Worm (Caenorhabditis elegans) whole organism, mixed stage, embryonic: ENCODE data around the gene R10E8.1.

ENCODE experiments used
- M03D4.4 ChIP-seq: sonication (generic microtip); optimal IDR thresholded peaks from 2 replicates; lab custom pipeline; 2017; ENCODE audit warnings: mild to moderate bottlenecking, missing genetic modification characterization, missing compliant biosample characterization
- bed-3 ChIP-seq: fragments of 200-800 bp; sonication (Bioruptor generic); optimal IDR thresholded peaks from 3 replicates; lab custom pipeline; 2018; ENCODE audit warnings: mild to moderate bottlenecking, missing genetic modification characterization, moderate library complexity, missing compliant biosample characterization
- blmp-1 ChIP-seq: fragments of 150-350 bp; optimal IDR thresholded peaks from 2 replicates; lab custom pipeline; 2014; ENCODE audit warnings: missing biosample characterization, missing genetic modification characterization
- ceh-39 ChIP-seq: fragments of 150-350 bp; optimal IDR thresholded peaks from 2 replicates; lab custom pipeline; 2014; ENCODE audit warnings: missing biosample characterization, missing genetic modification characterization
- ceh-43 ChIP-seq: fragments of 200-800 bp; sonication (Bioruptor generic); optimal IDR thresholded peaks from 2 replicates; lab custom pipeline; 2018; ENCODE audit warnings: mild to moderate bottlenecking, missing genetic modification characterization, moderate library complexity, missing compliant biosample characterization
- ceh-83 ChIP-seq: fragments of 200-800 bp; sonication (Bioruptor generic); optimal IDR thresholded peaks from 2 replicates; lab custom pipeline; 2018; ENCODE audit warnings: mild to moderate bottlenecking, missing genetic modification characterization, missing compliant biosample characterization
- ces-1 ChIP-seq: fragments of 150-350 bp; optimal IDR thresholded peaks from 2 replicates; lab custom pipeline; 2014; ENCODE audit warnings: missing biosample characterization, missing genetic modification reagents, missing genetic modification characterization
- cnd-1 ChIP-seq: fragments of 200-800 bp; sonication (Bioruptor generic); optimal IDR thresholded peaks from 2 replicates; lab custom pipeline; 2018; ENCODE audit warnings: mild to moderate bottlenecking, missing genetic modification characterization, missing compliant biosample characterization
- drap-1 ChIP-seq: fragments of 200-800 bp; sonication (Bioruptor generic); optimal IDR thresholded peaks from 3 replicates; lab custom pipeline; 2018; ENCODE audit warnings: mild to moderate bottlenecking, missing genetic modification characterization, missing compliant biosample characterization
- elt-1 ChIP-seq: sonication (generic microtip); optimal IDR thresholded peaks from 2 replicates; lab custom pipeline; 2017; ENCODE audit warnings: missing genetic modification characterization, mild to moderate bottlenecking, missing compliant biosample characterization, antibody characterized with exemption, moderate library complexity, borderline replicate concordance; ENCODE audit not compliant: insufficient read depth
- flh-1 ChIP-seq: fragments of 200-800 bp; sonication (Bioruptor generic); optimal IDR thresholded peaks from 2 replicates; lab custom pipeline; 2018; ENCODE audit warnings: mild to moderate bottlenecking, missing genetic modification characterization, moderate library complexity, missing compliant biosample characterization
- ham-2 ChIP-seq: fragments of 200-800 bp; sonication (Bioruptor generic); optimal IDR thresholded peaks from 2 replicates; lab custom pipeline; 2018; ENCODE audit warnings: mild to moderate bottlenecking, missing genetic modification characterization, missing compliant biosample characterization
- hlh-1 ChIP-seq: fragments of 150-350 bp; optimal IDR thresholded peaks from 2 replicates; lab custom pipeline; 2014; ENCODE audit warnings: missing biosample characterization, missing genetic modification reagents, missing genetic modification characterization
- lin-13 ChIP-seq: fragments of 150-350 bp; optimal IDR thresholded peaks from 2 replicates; lab custom pipeline; 2014; ENCODE audit warnings: missing biosample characterization, missing genetic modification characterization
- lin-32 ChIP-seq: fragments of 200-800 bp; sonication (Bioruptor generic); optimal IDR thresholded peaks from 2 replicates; lab custom pipeline; 2018; ENCODE audit warnings: mild to moderate bottlenecking, missing genetic modification characterization, missing compliant biosample characterization
- lsy-2 ChIP-seq: fragments of 150-350 bp; optimal IDR thresholded peaks from 2 replicates; lab custom pipeline; 2014; ENCODE audit warnings: missing biosample characterization, missing genetic modification characterization
- mab-5 ChIP-seq: fragments of 150-350 bp; optimal IDR thresholded peaks from 2 replicates; lab custom pipeline; 2014; ENCODE audit warnings: missing biosample characterization, missing genetic modification characterization
- mep-1 ChIP-seq: fragments of 150-350 bp; optimal IDR thresholded peaks from 2 replicates; lab custom pipeline; 2017; ENCODE audit warnings: missing biosample characterization, missing genetic modification reagents, missing genetic modification characterization, inconsistent platforms
- mls-2 ChIP-seq: sonication (generic microtip); optimal IDR thresholded peaks from 2 replicates; lab custom pipeline; 2016; ENCODE audit warnings: mild to moderate bottlenecking, missing genetic modification characterization, moderate library complexity, missing compliant biosample characterization
- nhr-12 ChIP-seq: fragments of 150-350 bp; optimal IDR thresholded peaks from 2 replicates; lab custom pipeline; 2014; ENCODE audit warnings: missing biosample characterization, missing genetic modification characterization
- nhr-2 ChIP-seq: fragments of 150-350 bp; optimal IDR thresholded peaks from 2 replicates; lab custom pipeline; 2014; ENCODE audit warnings: missing biosample characterization, missing genetic modification characterization
- nhr-237 ChIP-seq: fragments of 150-350 bp; optimal IDR thresholded peaks from 2 replicates; lab custom pipeline; 2014; ENCODE audit warnings: missing biosample characterization, missing genetic modification characterization
- nhr-28 ChIP-seq: fragments of 150-350 bp; optimal IDR thresholded peaks from 2 replicates; lab custom pipeline; 2014; ENCODE audit warnings: missing biosample characterization, missing genetic modification characterization
- nhr-76 ChIP-seq: sonication (generic microtip); optimal IDR thresholded peaks from 2 replicates; lab custom pipeline; 2017; ENCODE audit warnings: missing biosample characterization, missing genetic modification characterization
- sem-2 ChIP-seq: fragments of 200-800 bp; sonication (Bioruptor generic); optimal IDR thresholded peaks from 2 replicates; lab custom pipeline; 2018; ENCODE audit warnings: mild to moderate bottlenecking, missing genetic modification characterization, missing compliant biosample characterization
- snpc-4 ChIP-seq: fragments of 150-350 bp; optimal IDR thresholded peaks from 2 replicates; lab custom pipeline; 2014; ENCODE audit warnings: missing biosample characterization, missing genetic modification characterization
- sptf-1 ChIP-seq: sonication (generic microtip); optimal IDR thresholded peaks from 2 replicates; lab custom pipeline; 2017; ENCODE audit warnings: mild to moderate bottlenecking, missing genetic modification characterization, moderate library complexity, missing compliant biosample characterization
- tbx-8 ChIP-seq: fragments of 200-800 bp; sonication (Bioruptor generic); optimal IDR thresholded peaks from 2 replicates; lab custom pipeline; 2018; ENCODE audit warnings: mild to moderate bottlenecking, missing genetic modification characterization, moderate library complexity, missing compliant biosample characterization
- unc-120 ChIP-seq: sonication (generic microtip); optimal IDR thresholded peaks from 2 replicates; lab custom pipeline; 2017; ENCODE audit warnings: missing genetic modification characterization, missing compliant biosample characterization; ENCODE audit not compliant: poor library complexity, severe bottlenecking
- unc-39 ChIP-seq: fragments of 150-350 bp; optimal IDR thresholded peaks from 2 replicates; lab custom pipeline; 2014; ENCODE audit warnings: missing biosample characterization, missing genetic modification characterization
- unc-62 ChIP-seq: fragments of 150-350 bp; optimal IDR thresholded peaks from 2 replicates; lab custom pipeline; 2014; ENCODE audit warnings: missing biosample characterization, missing genetic modification reagents, missing genetic modification characterization
- zip-8 ChIP-seq: fragments of 150-350 bp; optimal IDR thresholded peaks from 2 replicates; lab custom pipeline; 2014; ENCODE audit warnings: missing biosample characterization, missing genetic modification characterization
- ztf-11 ChIP-seq: fragments of 150-350 bp; optimal IDR thresholded peaks from 2 replicates; lab custom pipeline; 2014; ENCODE audit warnings: missing biosample characterization, missing genetic modification characterization

R10E8.1 gene

DNA sequence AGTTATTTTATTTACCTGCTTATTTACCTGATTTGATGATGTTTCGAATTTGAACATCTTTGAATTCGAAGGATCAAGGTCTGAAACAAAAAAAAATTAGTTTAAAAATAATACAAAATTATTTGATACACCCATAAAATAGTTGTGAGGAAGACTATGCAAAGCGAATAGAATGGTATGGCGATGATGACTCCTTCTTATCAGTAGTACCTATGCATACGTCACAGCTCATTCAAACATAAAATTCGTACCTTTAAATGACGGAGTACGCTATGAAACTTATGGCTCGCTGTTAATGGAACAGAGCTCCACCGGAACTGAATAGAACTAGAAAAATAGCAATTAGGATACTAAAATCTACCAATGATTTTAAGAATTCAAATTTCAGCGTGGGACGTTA is at the start of gene R10E8.1:
Gene R10E8.1 (minus strand): TSS at position 178 of the 400 bp plus-strand sequence.
- TF ChIP-seq mls-2 (tag; lab: Kevin White, UChicago) (no peak), lsy-2 (tag; lab: Kevin White, UChicago) (no peak), bed-3 (GFP tag; lab: Kevin White, UChicago) (no peak), unc-62 (GFP tag; lab: Kevin White, UChicago) (no peak), sem-2 (GFP tag; lab: Kevin White, UChicago) (no peak), drap-1 (no peak), flh-1 (GFP tag; lab: Kevin White, UChicago) (no peak), cnd-1 (tag; lab: Kevin White, UChicago) (no peak), ceh-43 (no peak), mab-5 (tag; lab: Kevin White, UChicago) (no peak), lin-32 (GFP tag; lab: Kevin White, UChicago) (no peak), ceh-83 (no peak), sptf-1 (tag; lab: Kevin White, UChicago) (no peak), tbx-8 (GFP tag; lab: Kevin White, UChicago) (no peak), ceh-39 (tag; lab: Kevin White, UChicago) (no peak), ztf-11 (tag; lab: Kevin White, UChicago) (no peak), nhr-76 (tag; lab: Kevin White, UChicago) (no peak), M03D4.4 (tag; lab: Kevin White, UChicago) (no peak), unc-39 (no peak), nhr-12 (tag; lab: Kevin White, UChicago) (no peak)

DNA sequence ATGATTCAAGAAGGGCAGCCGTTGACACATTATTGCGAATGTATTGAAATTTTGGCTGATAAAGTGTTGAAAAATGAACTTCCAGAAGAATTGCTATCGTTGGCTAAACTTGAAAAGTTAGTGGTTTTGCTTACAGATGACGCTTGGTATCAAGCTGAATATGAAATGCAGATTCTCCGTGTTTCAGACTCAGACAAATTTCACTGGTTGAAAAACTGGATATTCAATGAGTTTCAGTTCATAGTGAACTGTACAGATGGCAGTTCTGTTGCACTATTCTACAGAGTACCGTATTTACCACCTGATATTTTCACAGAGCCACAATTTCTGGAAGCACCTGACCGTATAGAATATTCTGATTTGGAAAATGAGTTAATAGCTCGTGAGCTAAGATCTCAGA is 47.1 kb upstream of the R10E8.1 start:
- TF ChIP-seq sptf-1 (tag; lab: Kevin White, UChicago) (no peak), nhr-237 (tag; lab: Kevin White, UChicago) (no peak), unc-39 (no peak), elt-1 (tag; lab: Kevin White, UChicago) (no peak), ceh-83 (no peak), lin-13 (no peak), tbx-8 (GFP tag; lab: Kevin White, UChicago) (no peak)
- TF ChIP-seq, all 35 proteins: peak for 0

DNA sequence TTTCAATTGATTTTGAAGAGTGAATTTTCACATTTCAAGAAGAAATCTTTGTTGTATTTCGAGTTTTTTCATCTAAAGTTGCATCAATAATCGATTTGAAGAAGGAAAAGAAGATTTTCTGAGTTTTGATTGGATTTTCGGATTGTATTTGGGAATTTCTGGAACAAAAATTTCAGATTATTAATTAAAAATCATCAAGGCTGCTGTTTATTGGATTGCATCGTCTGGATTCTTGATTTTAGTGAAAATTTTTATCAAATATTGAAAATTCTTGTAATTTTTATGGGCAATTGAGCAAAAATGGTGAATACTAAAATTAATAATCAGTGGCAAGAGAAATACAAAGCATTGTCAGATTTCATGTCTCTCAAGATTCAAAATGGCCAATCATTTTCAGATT is 46.3 kb upstream of the R10E8.1 start, which contains the start of gene Y51A2A.5:
Gene Y51A2A.5 (plus strand): TSS at position 301 of the 400 bp plus-strand sequence.
- TF ChIP-seq ham-2 (GFP tag; lab: Kevin White, UChicago): no peak
- TF ChIP-seq mls-2 (tag; lab: Kevin White, UChicago): no peak
- no peak for TF ChIP-seq zip-8
- TF ChIP-seq elt-1 (tag; lab: Kevin White, UChicago): no peak
- no peak for TF ChIP-seq sptf-1 (tag; lab: Kevin White, UChicago)
- no peak for TF ChIP-seq flh-1 (GFP tag; lab: Kevin White, UChicago)
- no peak for TF ChIP-seq nhr-12 (tag; lab: Kevin White, UChicago)
- TF ChIP-seq ceh-43: no peak
- no peak for TF ChIP-seq lin-13
- TF ChIP-seq unc-62 (GFP tag; lab: Kevin White, UChicago): no peak
- no peak for TF ChIP-seq M03D4.4 (tag; lab: Kevin White, UChicago)
- no peak for TF ChIP-seq nhr-28 (tag; lab: Kevin White, UChicago)
- TF ChIP-seq bed-3 (GFP tag; lab: Kevin White, UChicago): no peak
- TF ChIP-seq blmp-1 (tag; lab: Kevin White, UChicago): no peak
- TF ChIP-seq nhr-76 (tag; lab: Kevin White, UChicago): no peak
- no peak for TF ChIP-seq nhr-237 (tag; lab: Kevin White, UChicago)

DNA sequence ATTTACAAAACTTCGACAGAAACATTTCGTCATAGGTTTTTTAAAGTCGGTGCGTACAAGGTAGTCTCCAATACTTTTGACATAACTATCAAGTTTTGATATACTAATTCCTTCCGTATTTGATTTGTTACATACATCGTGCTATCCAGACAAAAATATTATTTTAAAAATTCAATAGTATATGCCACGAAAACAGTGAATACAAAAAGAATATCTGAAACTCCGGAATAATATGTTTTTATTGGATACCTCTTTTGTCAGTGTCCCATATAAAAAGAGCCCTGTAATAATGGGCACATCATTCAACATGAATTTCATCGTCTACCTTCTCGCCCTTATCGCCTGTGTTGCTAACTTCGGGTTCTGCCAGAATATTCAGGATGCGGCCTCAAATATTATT is 40.1 kb upstream of the R10E8.1 start, which contains the start of gene Y51A2A.12:
Gene Y51A2A.12 (plus strand): TSS at position 301 of the 400 bp plus-strand sequence.
- TF ChIP-seq flh-1 (GFP tag; lab: Kevin White, UChicago): no peak
- TF ChIP-seq sptf-1 (tag; lab: Kevin White, UChicago): no peak
- TF ChIP-seq mab-5 (tag; lab: Kevin White, UChicago): no peak
- no peak for TF ChIP-seq nhr-2 (tag; lab: Kevin White, UChicago)
- TF ChIP-seq snpc-4 (tag; lab: Kevin White, UChicago): no peak
- no peak for TF ChIP-seq sem-2 (GFP tag; lab: Kevin White, UChicago)
- no peak for TF ChIP-seq nhr-237 (tag; lab: Kevin White, UChicago)
- TF ChIP-seq ztf-11 (tag; lab: Kevin White, UChicago): no peak
- TF ChIP-seq M03D4.4 (tag; lab: Kevin White, UChicago): no peak
- TF ChIP-seq ces-1 (GFP tag; lab: Kevin White, UChicago): no peak

DNA sequence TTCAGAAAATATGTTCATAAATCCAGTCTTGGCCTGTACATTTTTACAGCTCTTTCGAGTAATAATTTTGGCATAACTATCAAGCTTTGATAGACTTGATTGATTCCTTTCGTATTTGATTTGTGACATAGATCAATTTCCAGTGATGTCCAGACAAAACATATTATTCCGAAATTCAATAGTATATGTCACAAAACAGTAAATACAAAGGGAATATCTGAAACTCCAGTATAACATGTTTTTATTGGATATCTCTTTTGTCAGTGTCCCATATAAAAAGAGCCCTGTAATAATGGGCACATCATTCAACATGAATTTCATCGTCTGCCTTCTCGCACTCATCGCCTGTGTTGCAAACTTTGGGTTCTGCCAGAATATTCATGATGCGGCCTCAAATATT is 38.4 kb upstream of the R10E8.1 start, which contains the start of gene Y51A2A.4:
Gene Y51A2A.4 (plus strand): TSS at position 301 of the 400 bp plus-strand sequence.
- TF ChIP-seq mls-2 (tag; lab: Kevin White, UChicago) (no peak), unc-62 (GFP tag; lab: Kevin White, UChicago) (no peak), hlh-1 (tag; lab: Kevin White, UChicago) (no peak), elt-1 (tag; lab: Kevin White, UChicago) (no peak), unc-120 (tag; lab: Kevin White, UChicago) (no peak), tbx-8 (GFP tag; lab: Kevin White, UChicago) (no peak), mep-1 (no peak), drap-1 (no peak), ceh-43 (no peak), mab-5 (tag; lab: Kevin White, UChicago) (no peak), ham-2 (GFP tag; lab: Kevin White, UChicago) (no peak), bed-3 (GFP tag; lab: Kevin White, UChicago) (no peak), cnd-1 (tag; lab: Kevin White, UChicago) (no peak), sptf-1 (tag; lab: Kevin White, UChicago) (no peak), nhr-12 (tag; lab: Kevin White, UChicago) (no peak), ceh-39 (tag; lab: Kevin White, UChicago) (no peak), nhr-28 (tag; lab: Kevin White, UChicago) (no peak)
